Fruit fly (Drosophila melanogaster): Measurements from ENCODE around the gene CG5282.

The CG5282 gene

DNA sequence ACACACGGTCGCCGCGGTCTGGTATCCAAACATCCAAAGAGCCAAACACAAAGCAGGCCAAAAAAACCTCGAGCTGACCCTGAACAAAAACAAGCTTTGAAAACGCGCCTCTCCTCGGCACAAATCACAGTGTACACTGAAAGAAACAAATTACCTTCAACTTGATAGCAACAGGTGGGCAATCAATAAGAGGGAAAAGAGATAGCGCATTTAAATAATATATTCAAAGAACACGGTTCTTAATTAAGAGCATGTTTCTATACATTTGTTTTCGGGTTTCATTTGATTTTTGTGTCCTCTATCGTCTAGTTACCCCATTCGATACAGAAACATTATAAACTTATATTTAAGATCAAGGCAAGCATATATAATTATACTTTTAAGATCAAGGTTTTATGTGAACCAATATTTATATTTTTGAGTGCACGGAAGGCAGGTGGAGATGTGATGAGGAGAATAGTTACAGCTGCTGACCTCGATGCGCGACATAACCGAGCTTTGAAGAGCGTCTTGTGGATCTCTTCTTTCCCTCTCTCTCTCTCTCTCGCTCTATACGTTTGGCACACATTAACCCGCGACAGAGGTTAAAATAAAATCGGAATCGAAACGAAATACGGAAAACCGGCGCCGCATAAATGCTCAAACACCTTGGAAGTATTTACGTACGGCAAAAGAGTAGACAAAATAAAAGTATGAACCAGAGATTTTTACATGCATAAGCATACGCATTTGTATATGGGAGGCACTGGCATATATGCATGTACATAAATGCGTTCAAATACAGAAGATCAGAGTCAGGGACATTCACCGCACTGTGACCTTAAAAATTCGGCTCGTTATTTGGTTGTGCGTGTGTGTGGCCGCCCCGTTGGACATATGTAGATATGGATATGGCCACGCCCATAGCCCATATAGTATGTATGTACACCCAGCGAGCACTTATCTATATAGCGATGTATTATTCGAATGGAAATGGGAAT, 27.3 kb downstream of the CG5282 start (continued):
- TF ChIP-seq CG8290 (GFP tag; optimal IDR thresholded peaks at IDR 0.05) (peak; percentile 37), CG8290 (tag; optimal IDR thresholded peaks at IDR 0.05) (peak in 1 of 2 experiments; percentile 59), CG31224 (GFP tag; IDR thresholded peaks at IDR 0.05) (peak; percentile 60), CG4730 (GFP tag; IDR thresholded peaks at IDR 0.05) (peak; percentile 26; the same call in 1 of the 2 replicates), sug (tag; optimal IDR thresholded peaks at IDR 0.05) (peak; percentile 79), CG11398 (GFP tag; optimal IDR thresholded peaks at IDR 0.05) (peak; percentile 23), Usf (GFP tag; optimal IDR thresholded peaks at IDR 0.05) (peak; percentile 39), bbx (GFP tag; IDR thresholded peaks at IDR 0.05; ENCODE audit: partially characterized antibody) (no peak), kay (GFP tag; optimal IDR thresholded peaks at IDR 0.05) (peak; percentile 61), C15 (GFP tag; IDR thresholded peaks at IDR 0.05) (0 out of 3 replicates have a peak, but pooled peaks have one; percentile 51), ro (GFP tag; IDR thresholded peaks at IDR 0.05) (peak; percentile 38; the same call in 1 of the 2 replicates), lola (GFP tag; optimal IDR thresholded peaks at IDR 0.05) (peak in 1 of 3 experiments; percentile 81), CG30431 (GFP tag; optimal IDR thresholded peaks at IDR 0.05) (peak; percentile 69), CG18764 (GFP tag; optimal IDR thresholded peaks at IDR 0.05) (peak; percentile 60), dimm (GFP tag; IDR thresholded peaks at IDR 0.05) (no peak), CG3065 (GFP tag; optimal IDR thresholded peaks at IDR 0.05) (peak; percentile 33), zfh1 (GFP tag; IDR thresholded peaks at IDR 0.05) (peak; percentile 64; the same call in 1 of the 3 replicates), CG11696 (GFP tag; IDR thresholded peaks at IDR 0.05) (peak; percentile 66), CoRest (tag; optimal IDR thresholded peaks at IDR 0.05) (peak; percentile 93)

DNA sequence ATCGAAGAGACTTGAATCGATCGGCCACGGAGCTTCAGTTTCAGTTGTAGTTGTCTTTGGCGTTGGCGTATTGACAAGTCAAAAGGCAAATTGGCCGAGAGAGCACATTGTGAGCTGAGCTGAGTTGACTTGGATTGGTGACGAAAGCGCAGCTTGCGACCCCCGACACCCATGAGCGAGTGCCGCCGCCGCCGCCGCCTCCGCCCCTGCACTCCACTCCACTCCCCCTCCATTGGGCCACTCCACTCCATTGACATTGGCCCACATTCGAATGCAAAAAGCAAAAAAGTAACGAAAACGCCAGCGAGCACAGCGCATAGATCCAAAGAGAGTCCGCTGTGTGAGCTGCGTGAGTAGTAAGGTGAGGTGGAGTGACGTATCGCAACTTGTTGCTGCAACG, 28.1 kb downstream of the CG5282 start:
- no peak for TF ChIP-seq CG7556 (GFP tag; optimal IDR thresholded peaks at IDR 0.05)
- 0 out of 2 replicates have a peak, but pooled peaks have one; percentile 37 for TF ChIP-seq sna (GFP tag; IDR thresholded peaks at IDR 0.05; ENCODE audit: partially characterized antibody)
- peak; percentile 54; the same call in 1 of the 3 replicates for TF ChIP-seq z (GFP tag; IDR thresholded peaks at IDR 0.05)
- TF ChIP-seq sens-2 (GFP tag; IDR thresholded peaks at IDR 0.05), result no peak
- TF ChIP-seq Trl (optimal IDR thresholded peaks at IDR 0.05), result peak in 1 of 2 experiments; percentile 18
- no peak for TF ChIP-seq Trl (GFP tag; optimal IDR thresholded peaks at IDR 0.05)
- no peak for TF ChIP-seq CG8944 (GFP tag; optimal IDR thresholded peaks at IDR 0.05)
- TF ChIP-seq ase (GFP tag; IDR thresholded peaks at IDR 0.05), result 0 out of 3 replicates have a peak, but pooled peaks have one; percentile 4
- 0 out of 2 replicates have a peak, but pooled peaks have one; percentile 29 for TF ChIP-seq hbn (GFP tag; IDR thresholded peaks at IDR 0.05; ENCODE audit: partially characterized antibody)
- TF ChIP-seq CG10209 (GFP tag; optimal IDR thresholded peaks at IDR 0.05), result no peak
- no peak for TF ChIP-seq CG11247 (GFP tag; IDR thresholded peaks at IDR 0.05)
- TF ChIP-seq hkb (optimal IDR thresholded peaks at IDR 0.05), result no peak
- TF ChIP-seq hkb (GFP tag; IDR thresholded peaks at IDR 0.05), result 0 out of 2 replicates have a peak, but pooled peaks have one; percentile 18
- TF ChIP-seq CG6175 (GFP tag; IDR thresholded peaks at IDR 0.05), result peak; percentile 64; the same call in 1 of the 3 replicates
- peak; percentile 35; the same call in 1 of the 2 replicates for TF ChIP-seq unc-4 (GFP tag; IDR thresholded peaks at IDR 0.05; ENCODE audit: partially characterized antibody)
- 0 out of 3 replicates have a peak, but pooled peaks have one; percentile 22 for TF ChIP-seq Opbp (GFP tag; IDR thresholded peaks at IDR 0.05; ENCODE audit: partially characterized antibody)
- peak; percentile 54 for TF ChIP-seq Meics (GFP tag; optimal IDR thresholded peaks at IDR 0.05)
- TF ChIP-seq Med (GFP tag), result peak; percentile 48
- TF ChIP-seq tgo (GFP tag; IDR thresholded peaks at IDR 0.05), result no peak
- TF ChIP-seq tna (GFP tag; IDR thresholded peaks at IDR 0.05; ENCODE audit: partially characterized antibody), result 0 out of 2 replicates have a peak, but pooled peaks have one; percentile 30
- TF ChIP-seq trh (GFP tag; optimal IDR thresholded peaks at IDR 0.05), result no peak
- peak; percentile 17 for TF ChIP-seq pros (GFP tag; optimal IDR thresholded peaks at IDR 0.05)
- no peak for TF ChIP-seq CoRest (tag; optimal IDR thresholded peaks at IDR 0.05)
- peak; percentile 94; the same call in 2 of the 4 replicates for TF ChIP-seq chinmo (GFP tag; IDR thresholded peaks at IDR 0.05; ENCODE audit: partially characterized antibody)
- no peak for TF ChIP-seq pita (GFP tag; optimal IDR thresholded peaks at IDR 0.05)
- TF ChIP-seq crol (GFP tag; IDR thresholded peaks at IDR 0.05), result peak; percentile 90
- no peak for TF ChIP-seq Lpt (GFP tag; optimal IDR thresholded peaks at IDR 0.05)
- TF ChIP-seq HLH3B (GFP tag; IDR thresholded peaks at IDR 0.05), result 0 out of 2 replicates have a peak, but pooled peaks have one; percentile 6
- TF ChIP-seq unpg (GFP tag; optimal IDR thresholded peaks at IDR 0.05), result no peak
- peak; percentile 2 for TF ChIP-seq cg (GFP tag; optimal IDR thresholded peaks at IDR 0.05)

Measured in whole organism, embryonic.